Worm (Caenorhabditis elegans) whole organism, early embryonic: ENCODE measurements around the gene F22E5.12.
"Not testable (repeated sequence)": the region's sequence is repeated elsewhere in the genome, so short reads cannot be mapped to it uniquely, and the experiment has no call there.

Experiments used
- ama-1 ChIP-seq: fragments of 150-350 bp; optimal IDR thresholded peaks from 2 replicates; lab custom pipeline; 2014
- ceh-36 ChIP-seq: sonication (generic microtip); optimal IDR thresholded peaks from 2 replicates; lab custom pipeline; 2016; ENCODE audit warnings: missing genetic modification characterization, inconsistent platforms, missing compliant biosample characterization
- flt-1 ChIP-seq: fragments of 200-800 bp; sonication (Bioruptor generic); IDR thresholded peaks from 2 replicates; pipeline ENCODE4 v1.3.6; 2022; ENCODE audit warnings: missing genetic modification characterization, missing compliant biosample characterization
- hmg-4 ChIP-seq: fragments of 200-800 bp; sonication (Bioruptor generic); optimal IDR thresholded peaks from 2 replicates; lab custom pipeline; 2018; ENCODE audit warnings: mild to moderate bottlenecking, missing genetic modification characterization, missing compliant biosample characterization
- tbx-37 ChIP-seq: fragments of 200-800 bp; sonication (Bioruptor generic); conservative IDR thresholded peaks from 2 replicates; pipeline ENCODE4 v1.3.6; 2022; ENCODE audit warnings: missing genetic modification reagents, missing genetic modification characterization, missing compliant biosample characterization

- not testable (repeated sequence) for TF ChIP-seq flt-1; tbx-37 (GFP tag; lab: Robert Waterston, UW); hmg-4; ama-1; ceh-36 (tag; lab: Kevin White, UChicago)
Measured at ce11 chrII:2619148-2619547, 27.5 kb downstream of the F22E5.12 start, which contains the start of gene msrp-6.
